Fruit fly (Drosophila melanogaster): ENCODE measurements around the gene pie.

The pie gene

dm6 chr2L:10403803-10404315, 18.7 kb downstream of the pie start (continued):
- TF ChIP-seq corto (GFP tag; optimal IDR thresholded peaks at IDR 0.05): no peak
- no peak for TF ChIP-seq grn (GFP tag; optimal IDR thresholded peaks at IDR 0.05)
- TF ChIP-seq Mes4 (GFP tag; optimal IDR thresholded peaks at IDR 0.05): no peak
- TF ChIP-seq CG13287 (GFP tag; IDR thresholded peaks at IDR 0.05; ENCODE audit: partially characterized antibody): peak; percentile 62
- no peak for TF ChIP-seq tin (GFP tag; optimal IDR thresholded peaks at IDR 0.05)
- no peak for TF ChIP-seq CG13296 (GFP tag; optimal IDR thresholded peaks at IDR 0.05)
- no peak for TF ChIP-seq CG12155 (GFP tag; optimal IDR thresholded peaks at IDR 0.05)
- no peak for TF ChIP-seq MTF-1 (GFP tag; optimal IDR thresholded peaks at IDR 0.05; ENCODE audit: borderline replicate concordance)
- TF ChIP-seq Lpt (GFP tag; optimal IDR thresholded peaks at IDR 0.05): no peak
- no peak for TF ChIP-seq HLHmδ (GFP tag; optimal IDR thresholded peaks at IDR 0.05)
- TF ChIP-seq CG10147 (GFP tag; optimal IDR thresholded peaks at IDR 0.05): no peak
- TF ChIP-seq eyg (GFP tag; optimal IDR thresholded peaks at IDR 0.05): no peak
- no peak for TF ChIP-seq CG9817 (tag; optimal IDR thresholded peaks at IDR 0.05)
- TF ChIP-seq CG3995 (GFP tag; optimal IDR thresholded peaks at IDR 0.05): peak; percentile 60
- TF ChIP-seq Oaz (GFP tag; IDR thresholded peaks at IDR 0.05): no peak

- peak; percentile 19; the same call in 1 of the 2 replicates for TF ChIP-seq CG32767 (GFP tag; IDR thresholded peaks at IDR 0.05)
- TF ChIP-seq Xrp1 (GFP tag; IDR thresholded peaks at IDR 0.05): 0 out of 2 replicates have a peak, but pooled peaks have one; percentile 6
- no peak for TF ChIP-seq CG2889 (GFP tag; IDR thresholded peaks at IDR 0.05)
- peak; percentile 59 for TF ChIP-seq CG30020 (tag; optimal IDR thresholded peaks at IDR 0.05)
- no peak for TF ChIP-seq CG8290 (GFP tag; optimal IDR thresholded peaks at IDR 0.05)
- TF ChIP-seq CG8290 (tag; optimal IDR thresholded peaks at IDR 0.05): no peak
- TF ChIP-seq tin (GFP tag; optimal IDR thresholded peaks at IDR 0.05): no peak
- no peak for TF ChIP-seq CG2712 (tag; optimal IDR thresholded peaks at IDR 0.05)
- TF ChIP-seq stc (GFP tag; IDR thresholded peaks at IDR 0.05): no peak
- TF ChIP-seq tgo (GFP tag; IDR thresholded peaks at IDR 0.05): no peak
- peak; percentile 6 for TF ChIP-seq Sox100B (GFP tag; optimal IDR thresholded peaks at IDR 0.05)
- peak in 1 of 2 experiments; percentile 91 for TF ChIP-seq eve (GFP tag; optimal IDR thresholded peaks at IDR 0.05)
- TF ChIP-seq Med (GFP tag): peak; percentile 70
- no peak for TF ChIP-seq Bdp1 (GFP tag; optimal IDR thresholded peaks at IDR 0.05)
- peak; percentile 49 for TF ChIP-seq Fer1 (GFP tag; optimal IDR thresholded peaks at IDR 0.05)
- peak; percentile 36 for TF ChIP-seq nom (GFP tag; optimal IDR thresholded peaks at IDR 0.05)
- no peak for TF ChIP-seq Dek (tag; optimal IDR thresholded peaks at IDR 0.05)
- TF ChIP-seq CG8924 (tag; optimal IDR thresholded peaks at IDR 0.05): peak; percentile 12
- peak; percentile 56 for TF ChIP-seq odd (GFP tag; optimal IDR thresholded peaks at IDR 0.05)
- no peak for TF ChIP-seq hth (optimal IDR thresholded peaks at IDR 0.05)
- TF ChIP-seq CG10209 (GFP tag; optimal IDR thresholded peaks at IDR 0.05): no peak
- no peak for TF ChIP-seq disco-r (GFP tag; optimal IDR thresholded peaks at IDR 0.05)
- no peak for TF ChIP-seq shn (GFP tag; optimal IDR thresholded peaks at IDR 0.05)
- peak; percentile 5 for TF ChIP-seq CG3281 (GFP tag; optimal IDR thresholded peaks at IDR 0.05)
- TF ChIP-seq wek (GFP tag; optimal IDR thresholded peaks at IDR 0.05): peak; percentile 42
- TF ChIP-seq mirr (GFP tag; optimal IDR thresholded peaks at IDR 0.05): peak; percentile 13
- TF ChIP-seq corto (GFP tag; optimal IDR thresholded peaks at IDR 0.05): peak; percentile 9
- no peak for TF ChIP-seq CG1792 (GFP tag; optimal IDR thresholded peaks at IDR 0.05)
- no peak for TF ChIP-seq E2f1 (GFP tag; IDR thresholded peaks at IDR 0.05)
- TF ChIP-seq CG34376 (GFP tag; optimal IDR thresholded peaks at IDR 0.05): peak; percentile 60
- TF ChIP-seq unc-4 (GFP tag; IDR thresholded peaks at IDR 0.05; ENCODE audit: partially characterized antibody): 0 out of 2 replicates have a peak, but pooled peaks have one; percentile 6
- peak; percentile 17 for TF ChIP-seq YL-1 (GFP tag; optimal IDR thresholded peaks at IDR 0.05)
- TF ChIP-seq CG12299 (tag; optimal IDR thresholded peaks at IDR 0.05): peak; percentile 23
- peak in 1 of 2 experiments; percentile 30 for TF ChIP-seq tll (GFP tag; optimal IDR thresholded peaks at IDR 0.05)
- peak; percentile 1 for TF ChIP-seq CG1233 (GFP tag; optimal IDR thresholded peaks at IDR 0.05)
Observed at dm6 chr2L:10396877-10397587, 25.5 kb downstream of the pie start.
